Worm (Caenorhabditis elegans): Measurements from ENCODE around the gene prp-8.

ce11 chrIII:8121132-8121531, 43.0 kb upstream of the prp-8 start, which contains the start of gene gei-8:
- TF ChIP-seq fos-1 (tag; optimal IDR thresholded peaks at IDR 0.05) = no peak
- no peak for TF ChIP-seq snpc-4 (tag; optimal IDR thresholded peaks at IDR 0.05)
- TF ChIP-seq lin-13 (GFP tag; optimal IDR thresholded peaks at IDR 0.05) = no peak
- TF ChIP-seq lin-15B (tag; optimal IDR thresholded peaks at IDR 0.05) = no peak
- TF ChIP-seq dpl-1 (GFP tag; optimal IDR thresholded peaks at IDR 0.05) = no peak
- TF ChIP-seq unc-130 (GFP tag; optimal IDR thresholded peaks at IDR 0.05) = no peak
